Fruit fly (Drosophila melanogaster): ENCODE data around the gene CG43291.
A peak's percentile ranks its signal among the peaks of the same experiment; 100 is the strongest.

CG43291 gene

DNA sequence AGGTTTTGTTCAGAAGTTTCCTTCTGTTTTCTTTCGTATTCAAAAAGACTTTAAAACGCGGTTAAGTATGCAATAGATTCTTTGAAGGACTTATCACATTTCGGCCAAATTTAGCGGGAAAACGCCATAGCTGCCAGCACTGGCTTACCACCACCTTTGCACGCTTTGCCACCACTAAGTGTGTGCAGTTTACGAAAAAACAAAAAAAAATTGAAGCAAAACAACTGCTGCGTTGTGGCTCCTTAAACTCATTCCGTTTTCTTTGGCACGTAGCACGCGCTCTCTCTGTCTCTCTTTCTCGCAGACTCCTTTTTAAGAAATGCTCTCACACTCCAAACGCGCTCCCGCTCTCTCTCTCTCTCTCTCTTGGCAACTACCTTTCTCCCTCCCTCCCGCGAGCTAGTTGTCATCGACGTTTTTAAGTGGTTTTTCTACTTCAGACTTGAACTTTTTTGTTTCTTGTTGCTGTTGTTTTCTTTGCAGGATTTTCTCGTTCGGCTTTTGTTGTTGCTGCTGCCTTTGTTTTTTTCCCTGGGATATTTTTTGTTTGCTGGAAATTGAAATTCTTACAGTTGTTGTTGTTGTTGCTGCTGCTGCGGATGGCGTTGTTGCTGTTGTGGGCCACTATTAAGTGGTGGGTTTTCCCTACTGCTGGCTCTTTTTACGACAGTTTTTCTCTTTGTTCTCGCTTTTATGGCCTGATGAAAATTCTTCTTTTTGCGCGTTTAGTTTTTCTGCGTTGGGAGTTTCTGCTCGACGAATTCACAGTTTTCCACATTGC, 34.2 kb upstream of the CG43291 start (continued):
- TF ChIP-seq CG10669 (GFP tag; optimal IDR thresholded peaks at IDR 0.05) (peak; percentile 4), CG11902 (GFP tag; optimal IDR thresholded peaks at IDR 0.05) (no peak), CG31627 (GFP tag; optimal IDR thresholded peaks at IDR 0.05) (peak; percentile 39), CG15336 (GFP tag; IDR thresholded peaks at IDR 0.05) (peak; percentile 53; the same call in 1 of the 2 replicates), acj6 (GFP tag; optimal IDR thresholded peaks at IDR 0.05) (peak; percentile 21), ss (GFP tag; optimal IDR thresholded peaks at IDR 0.05) (peak; percentile 77 to 83), CG34406 (GFP tag; optimal IDR thresholded peaks at IDR 0.05) (no peak), CG16779 (tag; optimal IDR thresholded peaks at IDR 0.05) (no peak), vri (GFP tag; optimal IDR thresholded peaks at IDR 0.05) (no peak), Ets21C (GFP tag; optimal IDR thresholded peaks at IDR 0.05) (no peak), Ets96B (tag; optimal IDR thresholded peaks at IDR 0.05) (no peak), Smox (GFP tag; optimal IDR thresholded peaks at IDR 0.05) (no peak), Hr38 (GFP tag; optimal IDR thresholded peaks at IDR 0.05) (no peak), CG6792 (GFP tag; optimal IDR thresholded peaks at IDR 0.05) (no peak), CG6276 (GFP tag; optimal IDR thresholded peaks at IDR 0.05) (peak; percentile 29), CG3032 (tag; optimal IDR thresholded peaks at IDR 0.05) (peak; percentile 62), spab (GFP tag; optimal IDR thresholded peaks at IDR 0.05) (peak; percentile 52)

DNA sequence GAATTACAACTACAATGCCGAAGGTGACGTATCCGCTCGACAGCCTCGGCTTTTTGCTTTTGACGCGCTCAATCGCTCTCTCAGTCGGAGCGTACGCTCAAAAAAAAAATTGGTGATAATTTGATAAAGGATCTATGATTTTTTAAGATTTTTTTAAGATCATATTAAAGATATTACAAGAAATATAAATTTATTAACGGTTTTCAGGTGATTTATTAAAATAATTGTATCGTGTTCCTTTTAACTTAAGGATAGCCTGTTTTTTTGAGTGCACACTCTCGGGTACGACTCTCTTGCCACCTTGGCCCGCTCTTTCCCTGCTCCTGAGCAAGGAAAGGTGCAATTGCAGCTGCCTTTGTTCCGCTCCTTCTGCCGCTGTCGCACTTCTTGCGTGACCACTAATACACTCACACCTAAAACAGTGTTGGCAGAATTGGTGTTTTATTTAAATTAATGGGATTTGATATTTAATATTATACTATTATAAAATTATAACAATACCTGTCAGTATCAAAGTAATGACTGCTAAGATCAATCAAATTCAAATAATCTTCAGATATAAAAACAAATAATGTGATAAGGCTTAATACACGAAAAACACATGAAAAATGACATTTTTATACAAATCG, 33.5 kb upstream of the CG43291 start:
- TF ChIP-seq Met (GFP tag; optimal IDR thresholded peaks at IDR 0.05), result peak; percentile 94
- peak; percentile 98 for TF ChIP-seq CG6163 (GFP tag; IDR thresholded peaks at IDR 0.05)
- TF ChIP-seq CG1621 (tag; optimal IDR thresholded peaks at IDR 0.05), result peak; percentile 92
- peak; percentile 95 for TF ChIP-seq svp (GFP tag)
- peak; percentile 96 for TF ChIP-seq net (GFP tag; optimal IDR thresholded peaks at IDR 0.05)
- peak; percentile 86 for TF ChIP-seq Blimp-1 (GFP tag; optimal IDR thresholded peaks at IDR 0.05)
- TF ChIP-seq CG34406 (GFP tag; optimal IDR thresholded peaks at IDR 0.05), result peak; percentile 95
- TF ChIP-seq Sox102F (GFP tag; optimal IDR thresholded peaks at IDR 0.05), result peak; percentile 95
- peak; percentile 92 for TF ChIP-seq pdm3 (GFP tag; optimal IDR thresholded peaks at IDR 0.05)
- TF ChIP-seq Sox14 (GFP tag; optimal IDR thresholded peaks at IDR 0.05), result peak; percentile 89
- peak; percentile 78 for TF ChIP-seq Sox15 (GFP tag; optimal IDR thresholded peaks at IDR 0.05)
- peak; percentile 88 for TF ChIP-seq CG4318 (GFP tag; optimal IDR thresholded peaks at IDR 0.05)
- peak; percentile 98 for TF ChIP-seq CG3919 (GFP tag; optimal IDR thresholded peaks at IDR 0.05)
- TF ChIP-seq OdsH (GFP tag; optimal IDR thresholded peaks at IDR 0.05), result peak; percentile 97
- peak; percentile 80 for TF ChIP-seq Hr39 (GFP tag; optimal IDR thresholded peaks at IDR 0.05)
- TF ChIP-seq Ets96B (tag; optimal IDR thresholded peaks at IDR 0.05), result peak; percentile 99
- TF ChIP-seq Gug (GFP tag; IDR thresholded peaks at IDR 0.05), result peak; percentile 96
- peak; percentile 80 for TF ChIP-seq CG11902 (GFP tag; optimal IDR thresholded peaks at IDR 0.05)
- peak; percentile 94 for TF ChIP-seq Lpt (GFP tag; optimal IDR thresholded peaks at IDR 0.05)
- TF ChIP-seq CG7368 (GFP tag; optimal IDR thresholded peaks at IDR 0.05), result peak; percentile 94
- TF ChIP-seq dac (GFP tag; optimal IDR thresholded peaks at IDR 0.05), result peak; percentile 86
- TF ChIP-seq acj6 (GFP tag; optimal IDR thresholded peaks at IDR 0.05), result peak; percentile 96
- peak; percentile 98 for TF ChIP-seq CG3032 (tag; optimal IDR thresholded peaks at IDR 0.05)
- TF ChIP-seq CG11762 (GFP tag; optimal IDR thresholded peaks at IDR 0.05; ENCODE audit: insufficient read depth), result peak; percentile 92
- TF ChIP-seq Hr38 (GFP tag; optimal IDR thresholded peaks at IDR 0.05), result no peak
- peak; percentile 97 for TF ChIP-seq CG9139 (GFP tag; optimal IDR thresholded peaks at IDR 0.05)
- TF ChIP-seq CG6792 (GFP tag; optimal IDR thresholded peaks at IDR 0.05), result peak; percentile 97
- TF ChIP-seq Smox (GFP tag; optimal IDR thresholded peaks at IDR 0.05), result peak; percentile 92
- TF ChIP-seq vri (GFP tag; optimal IDR thresholded peaks at IDR 0.05), result peak; percentile 94
- TF ChIP-seq CG10669 (GFP tag; optimal IDR thresholded peaks at IDR 0.05), result peak; percentile 97
- TF ChIP-seq eg (GFP tag; IDR thresholded peaks at IDR 0.05), result peak; percentile 98
- peak; percentile 99 for TF ChIP-seq CG8119 (GFP tag; IDR thresholded peaks at IDR 0.05)
- TF ChIP-seq CG10631 (GFP tag; optimal IDR thresholded peaks at IDR 0.05), result peak; percentile 97
- TF ChIP-seq dsx (GFP tag; optimal IDR thresholded peaks at IDR 0.05; ENCODE audit: poor library complexity, severe bottlenecking), result peak; percentile 98
- peak; percentile 97 for TF ChIP-seq esn (GFP tag; optimal IDR thresholded peaks at IDR 0.05)
- TF ChIP-seq CG6854 (GFP tag; optimal IDR thresholded peaks at IDR 0.05), result peak; percentile 94
- peak; percentile 99 for TF ChIP-seq Eip78C (GFP tag)
- peak; percentile 94 for TF ChIP-seq Eip93F (GFP tag; optimal IDR thresholded peaks at IDR 0.05)
- peak; percentile 82 for TF ChIP-seq fd85E (GFP tag; optimal IDR thresholded peaks at IDR 0.05)
- peak; percentile 99 for TF ChIP-seq CG15336 (GFP tag; IDR thresholded peaks at IDR 0.05)
